Worm (Caenorhabditis elegans): ENCODE data around the gene sra-14.

ce11 chrII:12935259-12935658 is 50.2 kb downstream of the sra-14 start, which contains the start of gene lips-9:
- no peak for TF ChIP-seq him-1 (tag; optimal IDR thresholded peaks at IDR 0.05)
- no peak for TF ChIP-seq dao-5 (tag; optimal IDR thresholded peaks at IDR 0.05)

Data from whole organism, L4/young adult.